Worm (Caenorhabditis elegans) whole organism, L4 larva: ENCODE measurements around the gene Y62E10A.13.
A peak's percentile ranks its signal among the peaks of the same experiment; 100 is the strongest.

Experiments used
- F26F4.8 ChIP-seq: fragments of 200-800 bp; sonication (Bioruptor generic); conservative IDR thresholded peaks from 2 replicates; pipeline ENCODE4 v1.3.6; 2022; ENCODE audit warnings: missing genetic modification characterization, missing compliant biosample characterization
- F37D6.2 ChIP-seq: sonication (generic microtip); optimal IDR thresholded peaks from 2 replicates; lab custom pipeline; 2016; ENCODE audit warnings: mild to moderate bottlenecking, missing genetic modification characterization, missing compliant biosample characterization
- F44E2.7 ChIP-seq: fragments of 200-800 bp; sonication (Bioruptor generic); IDR thresholded peaks from 2 replicates; pipeline ENCODE4 v2.1.2; 2022; ENCODE audit warnings: missing genetic modification characterization, missing compliant biosample characterization
- T26A8.4 ChIP-seq: fragments of 200-800 bp; sonication (Bioruptor generic); IDR thresholded peaks from 2 replicates; pipeline ENCODE4 v1.3.6; 2022; ENCODE audit warnings: missing genetic modification characterization, missing compliant biosample characterization
- ZK337.2 ChIP-seq: fragments of 200-800 bp; sonication (Bioruptor generic); IDR thresholded peaks from 2 replicates; pipeline ENCODE4 v1.3.6; 2022; ENCODE audit warnings: missing genetic modification reagents, missing genetic modification characterization, missing compliant biosample characterization
- ama-1 ChIP-seq: fragments of 150-350 bp; optimal IDR thresholded peaks from 2 replicates; lab custom pipeline; 2014; ENCODE audit warnings: inconsistent platforms, mixed read lengths
- arid-1 ChIP-seq: fragments of 200-800 bp; sonication (Bioruptor generic); conservative IDR thresholded peaks from 2 replicates; pipeline ENCODE4 v1.3.6; 2022; ENCODE audit warnings: missing genetic modification reagents, missing genetic modification characterization, missing compliant biosample characterization
- attf-4 ChIP-seq: sonication (generic microtip); optimal IDR thresholded peaks from 3 replicates; lab custom pipeline; 2017; ENCODE audit warnings: missing biosample characterization, missing genetic modification characterization
- ceh-20 ChIP-seq: fragments of 200-800 bp; sonication (Bioruptor generic); IDR thresholded peaks from 2 replicates; pipeline ENCODE4 v1.3.6; 2022; ENCODE audit warnings: missing genetic modification reagents, missing genetic modification characterization, missing compliant biosample characterization
- ceh-28 ChIP-seq: fragments of 150-350 bp; optimal IDR thresholded peaks from 2 replicates; lab custom pipeline; 2014; ENCODE audit warnings: missing biosample characterization, missing genetic modification reagents, missing genetic modification characterization
- cey-2 ChIP-seq: sonication (generic microtip); optimal IDR thresholded peaks from 3 replicates; lab custom pipeline; 2017; ENCODE audit warnings: missing genetic modification characterization, mild to moderate bottlenecking, missing compliant biosample characterization, antibody characterized with exemption, borderline replicate concordance; ENCODE audit not compliant: insufficient read depth
- daf-19 ChIP-seq: fragments of 200-800 bp; sonication (Bioruptor generic); conservative IDR thresholded peaks from 2 replicates; pipeline ENCODE4 v1.3.6; 2022; ENCODE audit warnings: missing genetic modification characterization, missing compliant biosample characterization
- daf-8 ChIP-seq: fragments of 200-800 bp; sonication (Bioruptor generic); IDR thresholded peaks from 2 replicates; pipeline ENCODE4 v1.3.6; 2022; ENCODE audit warnings: missing genetic modification characterization, missing compliant biosample characterization
- dmd-8 ChIP-seq: fragments of 200-800 bp; sonication (Bioruptor generic); IDR thresholded peaks from 2 replicates; pipeline ENCODE4 v1.3.6; 2022; ENCODE audit warnings: missing genetic modification characterization, missing compliant biosample characterization
- dpl-1 ChIP-seq: fragments of 150-350 bp; optimal IDR thresholded peaks from 2 replicates; lab custom pipeline; 2014; ENCODE audit warnings: missing biosample characterization, missing genetic modification reagents, missing genetic modification characterization
- duxl-1 ChIP-seq: sonication (generic microtip); optimal IDR thresholded peaks from 2 replicates; lab custom pipeline; 2016; ENCODE audit warnings: mild to moderate bottlenecking, missing genetic modification characterization, moderate library complexity, missing compliant biosample characterization; ENCODE audit not compliant: poor library complexity
- dve-1 ChIP-seq: sonication (generic microtip); optimal IDR thresholded peaks from 2 replicates; lab custom pipeline; 2017; ENCODE audit warnings: antibody characterized with exemption, mild to moderate bottlenecking, missing genetic modification characterization, missing compliant biosample characterization; ENCODE audit not compliant: insufficient read depth
- fkh-10 ChIP-seq: fragments of 150-350 bp; optimal IDR thresholded peaks from 2 replicates; lab custom pipeline; 2014; ENCODE audit warnings: missing biosample characterization, missing genetic modification reagents, missing genetic modification characterization
- hif-1 ChIP-seq, 2 experiments: sonication (generic microtip); optimal IDR thresholded peaks; 2 replicates each; lab custom pipeline; 2016 to 2017; ENCODE audit warnings: missing compliant biosample characterization in 2 of 2, missing genetic modification characterization in 2 of 2, missing genetic modification reagents in 2 of 2, missing genotype in 2 of 2, mild to moderate bottlenecking in 1 of 2
- hlh-11 ChIP-seq: fragments of 200-800 bp; sonication (Bioruptor generic); optimal IDR thresholded peaks from 2 replicates; lab custom pipeline; 2018; ENCODE audit warnings: mild to moderate bottlenecking, missing genetic modification characterization, missing compliant biosample characterization
- hlh-30 ChIP-seq: sonication (generic microtip); optimal IDR thresholded peaks from 2 replicates; lab custom pipeline; 2017; ENCODE audit warnings: antibody characterized with exemption, mild to moderate bottlenecking, missing genetic modification characterization, missing compliant biosample characterization; ENCODE audit not compliant: insufficient read depth
- lin-1 ChIP-seq: fragments of 200-800 bp; sonication (Bioruptor generic); IDR thresholded peaks from 2 replicates; pipeline ENCODE4 v1.3.6; 2022; ENCODE audit warnings: missing genetic modification reagents, missing genetic modification characterization, missing compliant biosample characterization
- lin-13 ChIP-seq: fragments of 150-350 bp; optimal IDR thresholded peaks from 2 replicates; lab custom pipeline; 2014; ENCODE audit warnings: missing biosample characterization, missing genetic modification reagents, missing genetic modification characterization
- lin-29 ChIP-seq: fragments of 200-800 bp; sonication (Bioruptor generic); IDR thresholded peaks from 2 replicates; pipeline ENCODE4 v1.3.6; 2022; ENCODE audit warnings: missing genetic modification reagents, missing genetic modification characterization, missing compliant biosample characterization
- lin-38 ChIP-seq: fragments of 200-800 bp; sonication (Bioruptor generic); IDR thresholded peaks from 2 replicates; pipeline ENCODE4 v1.3.6; 2022; ENCODE audit warnings: missing genetic modification reagents, missing genetic modification characterization, missing compliant biosample characterization
- madf-5 ChIP-seq, 2 experiments: fragments of 200-800 bp; sonication (Bioruptor generic); IDR thresholded peaks; 2 replicates each; pipeline ENCODE4 v1.3.6; 2022; ENCODE audit warnings: missing compliant biosample characterization in 2 of 2, missing genetic modification characterization in 2 of 2
- madf-9 ChIP-seq: fragments of 200-800 bp; sonication (Bioruptor generic); conservative IDR thresholded peaks from 2 replicates; pipeline ENCODE4 v1.3.6; 2022; ENCODE audit warnings: missing genetic modification reagents, missing genetic modification characterization, missing compliant biosample characterization
- mep-1 ChIP-seq: fragments of 150-350 bp; sonication (generic microtip); optimal IDR thresholded peaks from 3 replicates; lab custom pipeline; 2014; ENCODE audit warnings: missing biosample characterization, missing genetic modification characterization
- mes-2 ChIP-seq: sonication (generic microtip); optimal IDR thresholded peaks from 2 replicates; lab custom pipeline; 2016; ENCODE audit warnings: missing genotype, mild to moderate bottlenecking, missing genetic modification characterization, missing compliant biosample characterization; ENCODE audit not compliant: poor library complexity, severe bottlenecking
- nhr-102 ChIP-seq: sonication (generic microtip); optimal IDR thresholded peaks from 2 replicates; lab custom pipeline; 2016; ENCODE audit warnings: mild to moderate bottlenecking, missing genetic modification characterization, moderate library complexity, missing compliant biosample characterization
- nhr-11 ChIP-seq: fragments of 150-350 bp; optimal IDR thresholded peaks from 2 replicates; lab custom pipeline; 2014; ENCODE audit warnings: missing biosample characterization, missing genetic modification characterization
- nhr-237 ChIP-seq: sonication (generic microtip); optimal IDR thresholded peaks from 2 replicates; lab custom pipeline; 2017; ENCODE audit warnings: missing biosample characterization, missing genetic modification characterization
- nhr-25 ChIP-seq: sonication (generic microtip); optimal IDR thresholded peaks from 2 replicates; lab custom pipeline; 2017; ENCODE audit warnings: missing genetic modification characterization, mild to moderate bottlenecking, missing compliant biosample characterization, antibody characterized with exemption, moderate library complexity, borderline replicate concordance; ENCODE audit not compliant: insufficient read depth
- nhr-28 ChIP-seq: fragments of 150-350 bp; optimal IDR thresholded peaks from 2 replicates; lab custom pipeline; 2014; ENCODE audit warnings: missing biosample characterization, missing genetic modification characterization
- nhr-42 ChIP-seq: fragments of 200-800 bp; sonication (Bioruptor generic); IDR thresholded peaks from 2 replicates; pipeline ENCODE4 v1.3.6; 2022; ENCODE audit warnings: missing genetic modification characterization, missing compliant biosample characterization
- nhr-77 ChIP-seq: fragments of 150-350 bp; optimal IDR thresholded peaks from 2 replicates; lab custom pipeline; 2014; ENCODE audit warnings: missing biosample characterization, missing genetic modification characterization
- rbr-2 ChIP-seq: sonication (generic microtip); optimal IDR thresholded peaks from 2 replicates; lab custom pipeline; 2016; ENCODE audit warnings: missing genotype, missing genetic modification characterization, missing compliant biosample characterization
- skn-1 ChIP-seq: fragments of 150-350 bp; optimal IDR thresholded peaks from 2 replicates; lab custom pipeline; 2014; ENCODE audit warnings: missing biosample characterization, missing genetic modification characterization
- spr-1 ChIP-seq: sonication (generic microtip); optimal IDR thresholded peaks from 2 replicates; lab custom pipeline; 2016; ENCODE audit warnings: mild to moderate bottlenecking, missing genetic modification characterization, missing compliant biosample characterization
- tra-1 ChIP-seq: fragments of 200-800 bp; sonication (Bioruptor generic); IDR thresholded peaks from 2 replicates; pipeline ENCODE4 v1.3.6; 2022; ENCODE audit warnings: missing genetic modification reagents, missing genetic modification characterization, missing compliant biosample characterization
- unc-62 ChIP-seq, 3 experiments: fragments of 150-350 bp in 1 of 3; sonication (generic microtip); optimal IDR thresholded peaks in 2 of 3; peaks in 1 of 3; 1 replicate in 1 of 3; 2 replicates in 2 of 3; lab custom pipeline; 2014 to 2017; ENCODE audit warnings: missing biosample characterization in 3 of 3, missing genetic modification characterization in 3 of 3, missing genetic modification reagents in 3 of 3, missing genotype in 1 of 3
- zfp-2 ChIP-seq: sonication (generic microtip); optimal IDR thresholded peaks from 2 replicates; lab custom pipeline; 2016; ENCODE audit warnings: mild to moderate bottlenecking, missing genetic modification characterization, missing compliant biosample characterization
- zfp-3 ChIP-seq: fragments of 200-800 bp; sonication (Bioruptor generic); conservative IDR thresholded peaks from 2 replicates; pipeline ENCODE4 v1.3.6; 2022; ENCODE audit warnings: missing genetic modification reagents, missing genetic modification characterization, missing compliant biosample characterization
- zip-11 ChIP-seq: fragments of 200-800 bp; sonication (Bioruptor generic); IDR thresholded peaks from 2 replicates; pipeline ENCODE4 v1.3.6; 2022; ENCODE audit warnings: missing genetic modification characterization, missing compliant biosample characterization
- ztf-11 ChIP-seq: fragments of 150-350 bp; optimal IDR thresholded peaks from 2 replicates; lab custom pipeline; 2014; ENCODE audit warnings: missing biosample characterization, missing genetic modification characterization
- ztf-7 ChIP-seq: fragments of 150-350 bp; optimal IDR thresholded peaks from 2 replicates; lab custom pipeline; 2014; ENCODE audit warnings: missing biosample characterization, missing genetic modification characterization

Gene Y62E10A.13

DNA sequence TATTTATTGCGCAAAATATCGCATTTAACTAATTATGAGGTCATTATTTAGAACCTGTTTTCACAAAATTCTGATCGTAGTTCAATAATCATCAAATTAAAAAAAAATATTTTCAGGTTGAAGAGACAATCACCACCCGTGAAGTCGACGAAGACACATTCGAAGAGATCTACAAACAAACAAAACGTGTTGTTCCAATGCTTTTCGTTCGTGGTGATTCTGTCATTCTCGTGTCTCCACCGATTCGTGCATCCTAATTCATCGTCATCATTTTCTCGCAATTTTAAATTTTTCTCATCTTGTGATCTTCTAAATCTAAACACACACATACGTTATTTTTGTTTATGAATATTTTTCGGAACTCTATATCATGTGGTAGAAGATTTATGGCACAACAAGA lies 10.1 kb downstream of the Y62E10A.13 start (continued):
- TF ChIP-seq daf-8 (GFP tag; lab: Robert Waterston, UW), result no peak
- TF ChIP-seq lin-1, result peak; percentile 55; the same call in 1 of the 2 replicates
- TF ChIP-seq lin-38, result peak; percentile 70
- peak; percentile 49 for TF ChIP-seq nhr-102 (tag; lab: Kevin White, UChicago)
- no peak for TF ChIP-seq cey-2 (tag; lab: Kevin White, UChicago)
- peak; percentile 39 for TF ChIP-seq hlh-11
- TF ChIP-seq F44E2.7, result no peak
- no peak for TF ChIP-seq zip-11 (GFP tag; lab: Robert Waterston, UW)
- TF ChIP-seq F37D6.2, result no peak
- TF ChIP-seq nhr-237 (tag; lab: Kevin White, UChicago), result no peak
- TF ChIP-seq ceh-20, result peak; percentile 48; the same call in 1 of the 2 replicates
- peak; percentile 32 for TF ChIP-seq nhr-28 (tag; lab: Kevin White, UChicago)
- no peak for TF ChIP-seq nhr-25 (tag; lab: Kevin White, UChicago)
- TF ChIP-seq lin-29 (GFP tag; lab: Robert Waterston, UW), result no peak
- TF ChIP-seq nhr-42 (GFP tag; lab: Robert Waterston, UW), result peak; percentile 39; the same call in 1 of the 2 replicates
- TF ChIP-seq tra-1 (GFP tag; lab: Robert Waterston, UW), result no peak
- no peak for TF ChIP-seq nhr-11 (tag; lab: Kevin White, UChicago)
- peak; percentile 5 for TF ChIP-seq duxl-1 (tag; lab: Kevin White, UChicago)
- no peak for TF ChIP-seq ceh-28 (tag; lab: Kevin White, UChicago)
- no peak for TF ChIP-seq ztf-7 (tag; lab: Kevin White, UChicago)
- TF ChIP-seq zfp-2 (tag; lab: Kevin White, UChicago), result no peak
- 0 out of 2 replicates have a peak, but pooled peaks have one; percentile 35 for TF ChIP-seq dmd-8 (GFP tag; lab: Robert Waterston, UW)
- TF ChIP-seq ztf-11, result no peak
- no peak for TF ChIP-seq ZK337.2 (GFP tag; lab: Robert Waterston, UW)
- peak; percentile 81 for TF ChIP-seq daf-19 (GFP tag; lab: Robert Waterston, UW)
- TF ChIP-seq hif-1 (tag; optimal IDR thresholded peaks at IDR 0.05; lab: Kevin White, UChicago), result peak in 1 of 2 experiments; percentile 45
- TF ChIP-seq fkh-10 (GFP tag; lab: Kevin White, UChicago), result no peak
- TF ChIP-seq zfp-3, result peak; percentile 80
- no peak for TF ChIP-seq skn-1 (tag; lab: Kevin White, UChicago)
- TF ChIP-seq madf-5 (GFP tag; IDR thresholded peaks at IDR 0.05; lab: Robert Waterston, UW), result no peak
- TF ChIP-seq F26F4.8 (GFP tag; lab: Robert Waterston, UW), result no peak
- TF ChIP-seq, all 104 proteins: peak for 38

DNA sequence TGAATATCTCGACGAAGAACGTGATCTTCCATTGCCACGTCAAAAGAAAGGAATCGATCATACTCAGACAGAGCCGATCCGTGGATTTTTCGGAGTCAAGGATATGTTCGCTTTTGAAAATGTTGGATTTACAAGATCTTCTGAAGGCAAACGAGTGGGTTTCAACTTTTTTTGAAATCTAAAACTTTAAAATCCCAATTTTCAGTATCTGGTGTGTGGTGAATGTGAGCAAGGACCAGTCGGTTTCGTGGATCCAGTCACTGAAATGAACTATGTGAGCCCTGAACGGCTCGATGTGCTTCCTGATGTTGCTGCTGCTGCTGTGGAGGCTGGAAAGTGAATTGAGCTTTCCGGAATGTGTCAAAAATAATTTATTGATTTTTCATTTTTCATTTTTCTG lies 11.9 kb downstream of the Y62E10A.13 start, which contains the start of gene lsm-3:
Gene lsm-3, plus strand, starts transcription at position 301 of the 400 bp plus-strand sequence.
- TF ChIP-seq madf-9 (GFP tag; lab: Robert Waterston, UW), result no peak
- TF ChIP-seq unc-62 (GFP tag; optimal IDR thresholded peaks at IDR 0.05 in 1 of 2; lab: Kevin White, UChicago), result peak in 1 of 2 experiments; percentile 88
- no peak for TF ChIP-seq unc-62 (tag; optimal IDR thresholded peaks at IDR 0.05; lab: Kevin White, UChicago)

DNA sequence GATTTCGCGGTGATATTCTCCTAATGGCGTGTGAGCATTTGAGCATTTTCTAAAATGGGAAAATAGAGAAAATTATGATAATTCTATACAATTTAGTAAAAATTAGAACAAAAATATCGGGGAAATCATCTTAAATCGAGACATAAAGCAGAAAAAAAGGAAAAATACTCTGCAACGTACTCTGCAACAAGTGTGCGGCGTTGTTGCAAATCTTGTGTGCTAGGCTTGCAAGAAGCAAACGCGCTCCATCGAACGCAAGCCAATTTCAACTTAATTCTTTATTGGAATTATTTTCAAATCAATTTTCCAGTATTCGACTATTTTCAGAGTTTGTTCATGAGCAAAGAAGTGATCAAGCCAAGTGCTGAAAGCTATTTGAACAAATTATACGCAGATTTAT lies 12.8 kb downstream of the Y62E10A.13 start, which contains the start of the genes Y62E10A.20, Y62E10A.23 and mdt-9:
Gene Y62E10A.20, minus strand, starts transcription at position 49 of the 400 bp plus-strand sequence.
Gene Y62E10A.23, plus strand, starts transcription at position 282 of the 400 bp plus-strand sequence.
Gene mdt-9, plus strand, starts transcription at position 338 of the 400 bp plus-strand sequence.
- TF ChIP-seq ama-1 (lab: Kevin White, UChicago), result peak; percentile 20
- TF ChIP-seq attf-4 (tag; lab: Kevin White, UChicago), result no peak
- 0 out of 2 replicates have a peak, but pooled peaks have one; percentile 48 for TF ChIP-seq arid-1 (GFP tag; lab: Robert Waterston, UW)
- TF ChIP-seq dpl-1 (GFP tag; lab: Kevin White, UChicago), result peak; percentile 74
- peak; percentile 61 for TF ChIP-seq rbr-2 (tag; lab: Kevin White, UChicago)
- TF ChIP-seq tra-1 (GFP tag; lab: Robert Waterston, UW), result no peak
- TF ChIP-seq lin-38, result peak; percentile 96
- peak; percentile 38 for TF ChIP-seq nhr-77 (tag; lab: Kevin White, UChicago)
- peak; percentile 94 for TF ChIP-seq mes-2 (tag; lab: Kevin White, UChicago)
- peak; percentile 0 for TF ChIP-seq spr-1 (tag; lab: Kevin White, UChicago)
- TF ChIP-seq ztf-7 (tag; lab: Kevin White, UChicago), result peak; percentile 65
- TF ChIP-seq hif-1 (tag; optimal IDR thresholded peaks at IDR 0.05; lab: Kevin White, UChicago), result peak in 1 of 2 experiments; percentile 76
- peak; percentile 19 for TF ChIP-seq nhr-102 (tag; lab: Kevin White, UChicago)
- TF ChIP-seq mep-1 (tag; lab: Kevin White, UChicago), result peak; percentile 86
- peak; percentile 41 for TF ChIP-seq F37D6.2
- peak; percentile 45 for TF ChIP-seq hlh-30 (tag; lab: Kevin White, UChicago)
- TF ChIP-seq lin-13 (GFP tag; lab: Kevin White, UChicago), result peak; percentile 88
- peak; percentile 70 for TF ChIP-seq dve-1
- TF ChIP-seq T26A8.4 (GFP tag; lab: Robert Waterston, UW), result 0 out of 2 replicates have a peak, but pooled peaks have one; percentile 46
